Worm (Caenorhabditis elegans): ENCODE data around the gene B0478.3.

- TF ChIP-seq klf-2 (GFP tag; conservative IDR thresholded peaks at IDR 0.05): no peak
- no peak for TF ChIP-seq tab-1 (GFP tag; IDR thresholded peaks at IDR 0.05)
- TF ChIP-seq ref-1 (GFP tag; conservative IDR thresholded peaks at IDR 0.05): no peak
- TF ChIP-seq cog-1 (tag; optimal IDR thresholded peaks at IDR 0.05): no peak
- no peak for TF ChIP-seq T22C8.4 (GFP tag; IDR thresholded peaks at IDR 0.05)
- TF ChIP-seq ztf-29 (GFP tag; IDR thresholded peaks at IDR 0.05): no peak
Measured at ce11 chrIV:6972427-6972826, 8.0 kb upstream of the B0478.3 start, which contains the start of gene nhr-249.

All from whole organism, midembryonic.